Fruit fly (Drosophila melanogaster) whole organism, embryonic: Measurements from ENCODE around the gene CG8944.
A peak's percentile ranks its signal among the peaks of the same experiment; 100 is the strongest.

Source experiments
- BEAF-32 ChIP-seq: fragments of 200-800 bp; sonication (Bioruptor generic); optimal IDR thresholded peaks from 3 replicates; lab custom pipeline; 2017; ENCODE audit warnings: missing biosample characterization, missing genetic modification characterization, mild to moderate bottlenecking, moderate library complexity, missing genetic modification reagents
- Bdp1 ChIP-seq: fragments of 200-800 bp; sonication (Bioruptor generic); optimal IDR thresholded peaks from 3 replicates; lab custom pipeline; 2016; ENCODE audit warnings: missing biosample characterization, missing genetic modification characterization
- BtbVII ChIP-seq: fragments of 200-800 bp; sonication (Bioruptor generic); optimal IDR thresholded peaks from 3 replicates; lab custom pipeline; 2017; ENCODE audit warnings: missing biosample characterization, mild to moderate bottlenecking, missing genetic modification characterization
- CG10654 ChIP-seq: fragments of 200-800 bp; sonication (Bioruptor generic); optimal IDR thresholded peaks from 2 replicates; lab custom pipeline; 2016; ENCODE audit warnings: missing biosample characterization, missing genetic modification characterization
- CG12391 ChIP-seq: fragments of 200-800 bp; sonication (Bioruptor generic); optimal IDR thresholded peaks from 3 replicates; lab custom pipeline; 2018; ENCODE audit warnings: missing biosample characterization, mild to moderate bottlenecking, missing genetic modification characterization, moderate library complexity
- CG12659 ChIP-seq: fragments of 200-800 bp; sonication (Bioruptor generic); optimal IDR thresholded peaks from 3 replicates; lab custom pipeline; 2017; ENCODE audit warnings: mild to moderate bottlenecking, missing biosample characterization, missing genetic modification reagents, missing genetic modification characterization
- CG12744 ChIP-seq: fragments of 200-800 bp; sonication (Bioruptor generic); optimal IDR thresholded peaks from 2 replicates; lab custom pipeline; 2016; ENCODE audit warnings: missing biosample characterization, missing genetic modification characterization
- CG1602 ChIP-seq: fragments of 200-800 bp; sonication (Bioruptor generic); optimal IDR thresholded peaks from 3 replicates; lab custom pipeline; 2016; ENCODE audit warnings: missing biosample characterization, missing genetic modification characterization
- CG1603 ChIP-seq: fragments of 200-800 bp; sonication (Bioruptor generic); optimal IDR thresholded peaks from 2 replicates; lab custom pipeline; 2019; ENCODE audit warnings: missing biosample characterization, mild to moderate bottlenecking, missing genetic modification characterization, moderate library complexity
- CG16813 ChIP-seq: fragments of 200-800 bp; sonication (Bioruptor generic); IDR thresholded peaks from 3 replicates; pipeline ENCODE4 v1.3.6; 2022; ENCODE audit warnings: missing biosample characterization, missing genetic modification characterization; ENCODE audit not compliant: partially characterized antibody
- CG16863 ChIP-seq: fragments of 200-800 bp; sonication (Bioruptor generic); optimal IDR thresholded peaks from 3 replicates; lab custom pipeline; 2016; ENCODE audit warnings: missing biosample characterization, missing genetic modification characterization
- CG17912 ChIP-seq: fragments of 200-800 bp; sonication (Bioruptor generic); optimal IDR thresholded peaks from 2 replicates; lab custom pipeline; 2018; ENCODE audit warnings: missing biosample characterization, mild to moderate bottlenecking, missing genetic modification characterization
- CG2712 ChIP-seq: fragments of 200-800 bp; optimal IDR thresholded peaks from 3 replicates; lab custom pipeline; 2019; ENCODE audit warnings: missing biosample characterization, mild to moderate bottlenecking, missing genetic modification characterization, moderate library complexity
- CG31441 ChIP-seq: fragments of 200-800 bp; sonication (Bioruptor generic); IDR thresholded peaks from 2 replicates; pipeline ENCODE4 v1.3.6; 2022; ENCODE audit warnings: missing biosample characterization, missing genetic modification characterization
- CG33557 ChIP-seq: fragments of 200-800 bp; sonication (Bioruptor generic); optimal IDR thresholded peaks from 2 replicates; lab custom pipeline; 2019; ENCODE audit warnings: missing biosample characterization, mild to moderate bottlenecking, missing genetic modification characterization, moderate library complexity
- CG3847 ChIP-seq: fragments of 200-800 bp; sonication (Bioruptor generic); IDR thresholded peaks from 2 replicates; pipeline ENCODE4 v1.3.6; 2022; ENCODE audit warnings: missing biosample characterization, missing genetic modification characterization
- CG4424 ChIP-seq: fragments of 200-800 bp; sonication (Bioruptor generic); optimal IDR thresholded peaks from 3 replicates; lab custom pipeline; 2016; ENCODE audit warnings: missing biosample characterization, missing genetic modification characterization
- CG6272 ChIP-seq: fragments of 200-800 bp; sonication (Bioruptor generic); IDR thresholded peaks from 2 replicates; pipeline ENCODE4 v1.3.6; 2022; ENCODE audit warnings: missing biosample characterization, missing genetic modification characterization
- CG7987 ChIP-seq: fragments of 200-800 bp; sonication (Bioruptor generic); optimal IDR thresholded peaks from 2 replicates; lab custom pipeline; 2018; ENCODE audit warnings: missing biosample characterization, mild to moderate bottlenecking, missing genetic modification characterization, moderate library complexity
- CG9932 ChIP-seq: fragments of 200-800 bp; sonication (Bioruptor generic); IDR thresholded peaks from 2 replicates; pipeline ENCODE4 v1.3.6; 2022; ENCODE audit warnings: missing biosample characterization, missing genetic modification characterization
- Dek ChIP-seq: fragments of 200-800 bp; sonication (Bioruptor generic); optimal IDR thresholded peaks from 3 replicates; lab custom pipeline; 2019; ENCODE audit warnings: missing biosample characterization, mild to moderate bottlenecking, missing genetic modification characterization, moderate library complexity
- E2f1 ChIP-seq: fragments of 200-800 bp; sonication (Bioruptor generic); IDR thresholded peaks from 2 replicates; pipeline ENCODE4 v1.3.6; 2022; ENCODE audit warnings: missing biosample characterization, missing genetic modification characterization
- Gug ChIP-seq: fragments of 200-800 bp; sonication (Bioruptor generic); IDR thresholded peaks from 4 replicates; pipeline ENCODE4 v1.3.6; 2022; ENCODE audit warnings: missing biosample characterization, missing genetic modification characterization
- HLH4C ChIP-seq: fragments of 200-800 bp; sonication (Bioruptor generic); IDR thresholded peaks from 3 replicates; pipeline ENCODE4 v1.3.6; 2022; ENCODE audit warnings: missing biosample characterization, missing genetic modification characterization; ENCODE audit not compliant: partially characterized antibody
- HLH54F ChIP-seq: fragments of 200-800 bp; sonication (Bioruptor generic); optimal IDR thresholded peaks from 3 replicates; lab custom pipeline; 2016; ENCODE audit warnings: missing biosample characterization, missing genetic modification characterization
- HmgZ ChIP-seq: fragments of 200-800 bp; sonication (Bioruptor generic); optimal IDR thresholded peaks from 2 replicates; lab custom pipeline; 2018; ENCODE audit warnings: missing biosample characterization, mild to moderate bottlenecking, missing genetic modification characterization
- Hmx ChIP-seq: fragments of 200-800 bp; sonication (Bioruptor generic); optimal IDR thresholded peaks from 2 replicates; lab custom pipeline; 2016; ENCODE audit warnings: missing biosample characterization, missing genetic modification characterization
- PHDP ChIP-seq: fragments of 200-800 bp; sonication (Bioruptor generic); optimal IDR thresholded peaks from 3 replicates; lab custom pipeline; 2018; ENCODE audit warnings: missing biosample characterization, mild to moderate bottlenecking, missing genetic modification characterization, moderate library complexity
- Pdp1 ChIP-seq, 2 experiments: fragments of 200-800 bp; sonication (Bioruptor generic); optimal IDR thresholded peaks; 3 replicates each; lab custom pipeline; 2016; ENCODE audit warnings: missing biosample characterization in 2 of 2, missing genetic modification characterization in 2 of 2, mild to moderate bottlenecking in 1 of 2, moderate library complexity in 1 of 2
- Rx ChIP-seq: fragments of 200-800 bp; sonication (Bioruptor generic); IDR thresholded peaks from 2 replicates; pipeline ENCODE4 v1.3.6; 2022; ENCODE audit warnings: missing biosample characterization, missing genetic modification characterization
- Ssrp ChIP-seq: fragments of 200-800 bp; sonication (Bioruptor generic); optimal IDR thresholded peaks from 2 replicates; lab custom pipeline; 2018; ENCODE audit warnings: missing biosample characterization, mild to moderate bottlenecking, missing genetic modification characterization, moderate library complexity
- Taf1 ChIP-seq: fragments of 200-800 bp; sonication (Bioruptor generic); IDR thresholded peaks from 2 replicates; pipeline ENCODE4 v1.3.6; 2022; ENCODE audit warnings: missing biosample characterization, missing genetic modification characterization
- ac ChIP-seq: fragments of 200-800 bp; sonication (Bioruptor generic); optimal IDR thresholded peaks from 3 replicates; lab custom pipeline; 2017; ENCODE audit warnings: missing biosample characterization, mild to moderate bottlenecking, missing genetic modification characterization
- ap ChIP-seq: fragments of 200-800 bp; sonication (Bioruptor generic); IDR thresholded peaks from 2 replicates; pipeline ENCODE4 v1.3.6; 2022; ENCODE audit warnings: missing biosample characterization, missing genetic modification characterization
- bbx ChIP-seq: fragments of 200-800 bp; sonication (Bioruptor generic); IDR thresholded peaks from 2 replicates; pipeline ENCODE4 v1.3.6; 2022; ENCODE audit warnings: missing biosample characterization, missing genetic modification characterization; ENCODE audit not compliant: partially characterized antibody
- bigmax ChIP-seq: fragments of 200-800 bp; sonication (Bioruptor generic); optimal IDR thresholded peaks from 2 replicates; lab custom pipeline; 2018; ENCODE audit warnings: missing biosample characterization, mild to moderate bottlenecking, missing genetic modification characterization
- chn ChIP-seq: fragments of 200-800 bp; sonication (Bioruptor generic); optimal IDR thresholded peaks from 2 replicates; lab custom pipeline; 2016; ENCODE audit warnings: missing biosample characterization, missing genetic modification characterization
- fd102C ChIP-seq: fragments of 200-800 bp; sonication (Bioruptor generic); optimal IDR thresholded peaks from 2 replicates; lab custom pipeline; 2018; ENCODE audit warnings: missing biosample characterization, mild to moderate bottlenecking, missing genetic modification characterization, moderate library complexity
- gce ChIP-seq: fragments of 200-800 bp; sonication (Bioruptor generic); IDR thresholded peaks from 3 replicates; pipeline ENCODE4 v1.3.6; 2022; ENCODE audit warnings: missing biosample characterization, missing genetic modification characterization
- hth ChIP-seq: fragments of >200 bp; optimal IDR thresholded peaks from 2 replicates; lab custom pipeline; 2017; ENCODE audit warnings: inconsistent platforms
- kni ChIP-seq: fragments of 200-800 bp; sonication (Bioruptor generic); optimal IDR thresholded peaks from 3 replicates; lab custom pipeline; 2017; ENCODE audit warnings: mild to moderate bottlenecking, missing biosample characterization, missing genetic modification reagents, missing genetic modification characterization
- luna ChIP-seq: fragments of 200-800 bp; sonication (Bioruptor generic); optimal IDR thresholded peaks from 2 replicates; lab custom pipeline; 2016; ENCODE audit warnings: missing biosample characterization, missing genetic modification characterization
- nom ChIP-seq: fragments of 200-800 bp; sonication (Bioruptor generic); optimal IDR thresholded peaks from 2 replicates; lab custom pipeline; 2017; ENCODE audit warnings: missing biosample characterization, missing genetic modification characterization, mild to moderate bottlenecking, moderate library complexity, missing genetic modification reagents
- phol ChIP-seq: fragments of 200-800 bp; sonication (Bioruptor generic); optimal IDR thresholded peaks from 3 replicates; lab custom pipeline; 2018; ENCODE audit warnings: missing biosample characterization, mild to moderate bottlenecking, missing genetic modification characterization, moderate library complexity
- pnt ChIP-seq: fragments of 200-800 bp; sonication (Bioruptor generic); optimal IDR thresholded peaks from 3 replicates; lab custom pipeline; 2016; ENCODE audit warnings: missing biosample characterization, missing genetic modification characterization
- sr ChIP-seq: fragments of 200-800 bp; sonication (Bioruptor generic); IDR thresholded peaks from 3 replicates; pipeline ENCODE4 v1.3.6; 2022; ENCODE audit warnings: missing biosample characterization, missing genetic modification characterization
- ssp ChIP-seq: fragments of 200-800 bp; sonication (Bioruptor generic); IDR thresholded peaks from 2 replicates; pipeline ENCODE4 v1.3.6; 2022; ENCODE audit warnings: missing biosample characterization, missing genetic modification characterization
- tll ChIP-seq, 2 experiments: fragments of 200-800 bp in 1 of 2; fragments of >200 bp in 1 of 2; sonication (Bioruptor generic) in 1 of 2; optimal IDR thresholded peaks; 2 replicates each; lab custom pipeline; 2017 to 2019; ENCODE audit warnings: missing biosample characterization in 2 of 2, missing genetic modification characterization in 2 of 2, mild to moderate bottlenecking in 1 of 2, moderate library complexity in 1 of 2
- zen2 ChIP-seq: fragments of 200-800 bp; sonication (Bioruptor generic); IDR thresholded peaks from 3 replicates; pipeline ENCODE4 v1.3.6; 2022; ENCODE audit warnings: missing biosample characterization, missing genetic modification characterization; ENCODE audit not compliant: partially characterized antibody
- zfh1 ChIP-seq: fragments of 200-800 bp; sonication (Bioruptor generic); IDR thresholded peaks from 3 replicates; pipeline ENCODE4 v1.3.6; 2022; ENCODE audit warnings: missing biosample characterization, missing genetic modification characterization

The CG8944 gene

dm6 chrX:15733995-15734394 lies 12.0 kb downstream of the CG8944 start, which contains the start of the genes CG12379 and MagR (continued):
- peak; percentile 43 for TF ChIP-seq kni (GFP tag; lab: Kevin White, UChicago)
- peak; percentile 52; the same call in 1 of the 4 replicates for TF ChIP-seq Gug
- 0 out of 3 replicates have a peak, but pooled peaks have one; percentile 6 for TF ChIP-seq zfh1 (GFP tag; lab: Robert Waterston, UW)
- peak; percentile 60 for TF ChIP-seq bbx (GFP tag; lab: Robert Waterston, UW)
- no peak for TF ChIP-seq ap
- peak; percentile 63 for TF ChIP-seq HLH54F (GFP tag; lab: Kevin White, UChicago)
- TF ChIP-seq Hmx (GFP tag; lab: Kevin White, UChicago): peak; percentile 15
- TF ChIP-seq CG16813 (GFP tag; lab: Robert Waterston, UW): peak; percentile 87
- no peak for TF ChIP-seq ac (GFP tag; lab: Kevin White, UChicago)
- TF ChIP-seq Bdp1: peak; percentile 42
- peak; percentile 45 for TF ChIP-seq CG16863 (GFP tag; lab: Kevin White, UChicago)
- TF ChIP-seq CG17912: no peak
- peak; percentile 42 for TF ChIP-seq HmgZ (tag; lab: Kevin White, UChicago)
- peak; percentile 37; the same call in 1 of the 3 replicates for TF ChIP-seq zen2 (GFP tag; lab: Robert Waterston, UW)
- peak; percentile 67 for TF ChIP-seq CG2712 (tag; lab: Kevin White, UChicago)
- no peak for TF ChIP-seq fd102C (GFP tag; lab: Kevin White, UChicago)
- peak; percentile 32; the same call in 1 of the 2 replicates for TF ChIP-seq E2f1 (GFP tag; lab: Robert Waterston, UW)
- peak in 1 of 2 experiments; percentile 83 for TF ChIP-seq tll (GFP tag; optimal IDR thresholded peaks at IDR 0.05; lab: Kevin White, UChicago)
- peak; percentile 30; the same call in 1 of the 2 replicates for TF ChIP-seq Taf1 (GFP tag; lab: Robert Waterston, UW)
- no peak for TF ChIP-seq bigmax
- TF ChIP-seq CG12659 (GFP tag; lab: Kevin White, UChicago): peak; percentile 71
- peak; percentile 30 for TF ChIP-seq PHDP
- no peak for TF ChIP-seq luna (GFP tag; lab: Kevin White, UChicago)
- peak; percentile 36 for TF ChIP-seq pnt (GFP tag; lab: Kevin White, UChicago)
- TF ChIP-seq ssp (GFP tag; lab: Robert Waterston, UW): 0 out of 2 replicates have a peak, but pooled peaks have one; percentile 46
- TF ChIP-seq CG33557 (GFP tag; lab: Kevin White, UChicago): peak; percentile 64
- no peak for TF ChIP-seq Rx (GFP tag; lab: Robert Waterston, UW)
- TF ChIP-seq phol (tag; lab: Kevin White, UChicago): peak; percentile 74
- TF ChIP-seq CG4424 (GFP tag; lab: Kevin White, UChicago): peak; percentile 49
- TF ChIP-seq BtbVII: peak; percentile 19
- peak; percentile 45 for TF ChIP-seq CG1602 (GFP tag; lab: Kevin White, UChicago)
- TF ChIP-seq CG12391 (tag; lab: Kevin White, UChicago): peak; percentile 65
- TF ChIP-seq CG31441 (GFP tag; lab: Robert Waterston, UW): peak; percentile 96
- no peak for TF ChIP-seq Dek (tag; lab: Kevin White, UChicago)
- TF ChIP-seq sr (GFP tag; lab: Robert Waterston, UW): no peak
- peak; percentile 19 for TF ChIP-seq CG7987 (GFP tag; lab: Kevin White, UChicago)
- peak; percentile 56 for TF ChIP-seq chn (GFP tag; lab: Kevin White, UChicago)
- TF ChIP-seq CG1603: peak; percentile 57
- peak; percentile 44 for TF ChIP-seq Ssrp (tag; lab: Kevin White, UChicago)
- TF ChIP-seq Pdp1 (GFP tag; optimal IDR thresholded peaks at IDR 0.05; lab: Kevin White, UChicago): peak; percentile 62 to 72
- TF ChIP-seq nom (GFP tag; lab: Kevin White, UChicago): peak; percentile 28
- TF ChIP-seq hth (lab: Kevin White, UChicago): no peak
- peak; percentile 79 for TF ChIP-seq HLH4C (GFP tag; lab: Robert Waterston, UW)
- TF ChIP-seq CG12744: peak; percentile 9
- peak; percentile 74 for TF ChIP-seq CG9932
- peak; percentile 91 for TF ChIP-seq BEAF-32 (GFP tag; lab: Kevin White, UChicago)
- no peak for TF ChIP-seq CG10654
- no peak for TF ChIP-seq gce (GFP tag; lab: Robert Waterston, UW)
- TF ChIP-seq CG3847 (GFP tag; lab: Robert Waterston, UW): peak; percentile 71
- TF ChIP-seq CG6272 (GFP tag; lab: Robert Waterston, UW): peak; percentile 49
